Fruit fly (Drosophila melanogaster): ENCODE results near the gene CG46441.

- TF ChIP-seq Mnt (GFP tag; optimal IDR thresholded peaks at IDR 0.05) (no peak), CG14711 (tag; optimal IDR thresholded peaks at IDR 0.05) (no peak), kay (GFP tag; ENCODE audit: borderline replicate concordance) (peak; percentile 59), cic (GFP tag; optimal IDR thresholded peaks at IDR 0.05) (no peak), Crg-1 (GFP tag; optimal IDR thresholded peaks at IDR 0.05) (no peak), Clk (GFP tag; optimal IDR thresholded peaks at IDR 0.05) (no peak), tj (GFP tag; optimal IDR thresholded peaks at IDR 0.05) (no peak), Hr96 (GFP tag; optimal IDR thresholded peaks at IDR 0.05) (no peak), CG12768 (GFP tag; optimal IDR thresholded peaks at IDR 0.05) (no peak), CG7101 (tag; optimal IDR thresholded peaks at IDR 0.05) (no peak), CG11617 (GFP tag; optimal IDR thresholded peaks at IDR 0.05) (no peak), ovo (GFP tag; optimal IDR thresholded peaks at IDR 0.05) (no peak)
Observed at dm6 chr3R:20503646-20504045, 1.8 kb upstream of the CG46441 start, which contains the start of gene MtnB.

Measured in whole organism, adult.